Fruit fly (Drosophila melanogaster) whole organism, embryonic: ENCODE data around the gene Gprk2.

Experiments used
- Awh ChIP-seq: fragments of 200-800 bp; sonication (Bioruptor generic); IDR thresholded peaks from 2 replicates; pipeline ENCODE4, ENCODE4 v1.3.6; 2022; ENCODE audit warnings: missing biosample characterization, missing genetic modification characterization
- CG11247 ChIP-seq: fragments of 200-800 bp; sonication (Bioruptor generic); IDR thresholded peaks from 2 replicates; pipeline ENCODE4 v1.3.6; 2022; ENCODE audit warnings: missing biosample characterization, missing genetic modification characterization
- CG11398 ChIP-seq: fragments of 200-800 bp; sonication (Bioruptor generic); optimal IDR thresholded peaks from 2 replicates; lab custom pipeline; 2016; ENCODE audit warnings: missing biosample characterization, missing genetic modification characterization
- CG11723 ChIP-seq: fragments of 200-800 bp; sonication (Bioruptor generic); optimal IDR thresholded peaks from 2 replicates; lab custom pipeline; 2017; ENCODE audit warnings: missing biosample characterization, mild to moderate bottlenecking, missing genetic modification characterization
- CG12769 ChIP-seq: fragments of 200-800 bp; sonication (Bioruptor generic); optimal IDR thresholded peaks from 2 replicates; lab custom pipeline; 2019; ENCODE audit warnings: missing biosample characterization, mild to moderate bottlenecking, missing genetic modification characterization, moderate library complexity
- CG13894 ChIP-seq: fragments of 200-800 bp; sonication (Bioruptor generic); optimal IDR thresholded peaks from 3 replicates; lab custom pipeline; 2018; ENCODE audit warnings: missing biosample characterization, mild to moderate bottlenecking, missing genetic modification characterization, moderate library complexity
- CG14050 ChIP-seq: fragments of 200-800 bp; sonication (Bioruptor generic); IDR thresholded peaks from 3 replicates; pipeline ENCODE4 v1.3.6; 2022; ENCODE audit warnings: missing biosample characterization, missing genetic modification characterization
- CG14710 ChIP-seq: fragments of 200-800 bp; sonication (Bioruptor generic); optimal IDR thresholded peaks from 3 replicates; lab custom pipeline; 2019; ENCODE audit warnings: missing biosample characterization, mild to moderate bottlenecking, missing genetic modification characterization, moderate library complexity
- CG15269 ChIP-seq: fragments of 200-800 bp; sonication (Bioruptor generic); optimal IDR thresholded peaks from 2 replicates; lab custom pipeline; 2018; ENCODE audit warnings: missing biosample characterization, mild to moderate bottlenecking, missing genetic modification characterization, moderate library complexity
- CG18599 ChIP-seq: fragments of 200-800 bp; sonication (Bioruptor generic); optimal IDR thresholded peaks from 3 replicates; lab custom pipeline; 2017; ENCODE audit warnings: missing biosample characterization, missing genetic modification characterization, mild to moderate bottlenecking, moderate library complexity, missing genetic modification reagents
- CG2116 ChIP-seq: fragments of 200-800 bp; sonication (Bioruptor generic); optimal IDR thresholded peaks from 3 replicates; lab custom pipeline; 2018; ENCODE audit warnings: missing biosample characterization, mild to moderate bottlenecking, missing genetic modification characterization
- CG2875 ChIP-seq: fragments of 200-800 bp; sonication (Bioruptor generic); optimal IDR thresholded peaks from 2 replicates; lab custom pipeline; 2017; ENCODE audit warnings: missing biosample characterization, mild to moderate bottlenecking, missing genetic modification characterization, missing genetic modification reagents
- CG33557 ChIP-seq: fragments of 200-800 bp; sonication (Bioruptor generic); optimal IDR thresholded peaks from 2 replicates; lab custom pipeline; 2019; ENCODE audit warnings: missing biosample characterization, mild to moderate bottlenecking, missing genetic modification characterization, moderate library complexity
- CG3726 ChIP-seq: fragments of 200-800 bp; sonication (Bioruptor generic); IDR thresholded peaks from 3 replicates; pipeline ENCODE4, ENCODE4 v1.3.6; 2022; ENCODE audit warnings: missing biosample characterization, missing genetic modification characterization
- CG3847 ChIP-seq: fragments of 200-800 bp; sonication (Bioruptor generic); IDR thresholded peaks from 2 replicates; pipeline ENCODE4 v1.3.6; 2022; ENCODE audit warnings: missing biosample characterization, missing genetic modification characterization
- CG42726 ChIP-seq: fragments of 200-800 bp; sonication (Bioruptor generic); IDR thresholded peaks from 2 replicates; pipeline ENCODE4 v1.3.6; 2022; ENCODE audit warnings: missing biosample characterization, missing genetic modification characterization; ENCODE audit not compliant: partially characterized antibody
- CG4328 ChIP-seq: fragments of 200-800 bp; sonication (Bioruptor generic); optimal IDR thresholded peaks from 3 replicates; lab custom pipeline; 2017; ENCODE audit warnings: missing biosample characterization, missing genetic modification reagents, missing genetic modification characterization
- CG5180 ChIP-seq: fragments of 200-800 bp; sonication (Bioruptor generic); optimal IDR thresholded peaks from 3 replicates; lab custom pipeline; 2017; ENCODE audit warnings: missing biosample characterization, missing genetic modification characterization, mild to moderate bottlenecking, moderate library complexity, missing genetic modification reagents
- CG6854 ChIP-seq: fragments of 200-800 bp; sonication (Bioruptor generic); optimal IDR thresholded peaks from 3 replicates; lab custom pipeline; 2017; ENCODE audit warnings: missing biosample characterization, mild to moderate bottlenecking, missing genetic modification characterization
- CG7271 ChIP-seq: fragments of 200-800 bp; sonication (Bioruptor generic); optimal IDR thresholded peaks from 2 replicates; lab custom pipeline; 2018; ENCODE audit warnings: missing biosample characterization, mild to moderate bottlenecking, missing genetic modification characterization, moderate library complexity
- CG7372 ChIP-seq: fragments of 200-800 bp; sonication (Bioruptor generic); IDR thresholded peaks from 2 replicates; pipeline ENCODE4 v1.3.6; 2022; ENCODE audit warnings: missing biosample characterization, missing genetic modification characterization
- CG8359 ChIP-seq: fragments of 200-800 bp; sonication (Bioruptor generic); optimal IDR thresholded peaks from 2 replicates; lab custom pipeline; 2017; ENCODE audit warnings: missing biosample characterization, mild to moderate bottlenecking, missing genetic modification characterization, borderline replicate concordance
- CG9437 ChIP-seq: fragments of 200-800 bp; sonication (Bioruptor generic); optimal IDR thresholded peaks from 2 replicates; lab custom pipeline; 2018; ENCODE audit warnings: missing biosample characterization, mild to moderate bottlenecking, missing genetic modification characterization
- CG9932 ChIP-seq: fragments of 200-800 bp; sonication (Bioruptor generic); IDR thresholded peaks from 2 replicates; pipeline ENCODE4 v1.3.6; 2022; ENCODE audit warnings: missing biosample characterization, missing genetic modification characterization
- Fer2 ChIP-seq: fragments of 200-800 bp; sonication (Bioruptor generic); optimal IDR thresholded peaks from 2 replicates; lab custom pipeline; 2018; ENCODE audit warnings: missing biosample characterization, mild to moderate bottlenecking, missing genetic modification characterization, moderate library complexity
- Hr39 ChIP-seq: fragments of >200 bp; optimal IDR thresholded peaks from 2 replicates; lab custom pipeline; 2017
- Med ChIP-seq: fragments of 200-800 bp; sonication (Bioruptor generic); peaks from one replicate; lab custom pipeline; 2016; ENCODE audit warnings: missing biosample characterization, missing genetic modification characterization, mild to moderate bottlenecking, inconsistent platforms, moderate library complexity
- Mes4 ChIP-seq: fragments of 200-800 bp; sonication (Bioruptor generic); optimal IDR thresholded peaks from 2 replicates; lab custom pipeline; 2016; ENCODE audit warnings: missing biosample characterization, missing genetic modification characterization
- Mrtf ChIP-seq: fragments of 200-800 bp; sonication (Bioruptor generic); IDR thresholded peaks from 3 replicates; pipeline ENCODE4 v1.3.6; 2022; ENCODE audit warnings: missing biosample characterization, missing genetic modification characterization
- NC2β ChIP-seq: fragments of 200-800 bp; sonication (Bioruptor generic); optimal IDR thresholded peaks from 2 replicates; lab custom pipeline; 2016; ENCODE audit warnings: missing biosample characterization, missing genetic modification characterization
- NFAT ChIP-seq: fragments of 200-800 bp; sonication (Bioruptor generic); IDR thresholded peaks from 2 replicates; pipeline ENCODE4 v1.3.6; 2022; ENCODE audit warnings: missing biosample characterization, missing genetic modification characterization
- Nf-YC ChIP-seq: fragments of 200-800 bp; optimal IDR thresholded peaks from 3 replicates; lab custom pipeline; 2019; ENCODE audit warnings: missing biosample characterization, mild to moderate bottlenecking, missing genetic modification characterization, moderate library complexity
- Pdp1 ChIP-seq, 2 experiments: fragments of 200-800 bp; sonication (Bioruptor generic); optimal IDR thresholded peaks; 3 replicates each; lab custom pipeline; 2016; ENCODE audit warnings: missing biosample characterization in 2 of 2, missing genetic modification characterization in 2 of 2, mild to moderate bottlenecking in 1 of 2, moderate library complexity in 1 of 2
- Rfx ChIP-seq: fragments of 200-800 bp; sonication (Bioruptor generic); IDR thresholded peaks from 2 replicates; pipeline ENCODE4 v1.3.6; 2022; ENCODE audit warnings: missing biosample characterization, missing genetic modification characterization
- Sox100B ChIP-seq: fragments of 200-800 bp; sonication (Bioruptor generic); optimal IDR thresholded peaks from 3 replicates; lab custom pipeline; 2018; ENCODE audit warnings: missing biosample characterization, mild to moderate bottlenecking, missing genetic modification characterization
- amos ChIP-seq: fragments of 200-800 bp; sonication (Bioruptor generic); IDR thresholded peaks from 2 replicates; pipeline ENCODE4 v1.3.6; 2022; ENCODE audit warnings: missing biosample characterization, missing genetic modification characterization; ENCODE audit not compliant: partially characterized antibody
- cg ChIP-seq: fragments of 200-800 bp; sonication (Bioruptor generic); optimal IDR thresholded peaks from 3 replicates; lab custom pipeline; 2019; ENCODE audit warnings: missing biosample characterization, mild to moderate bottlenecking, missing genetic modification characterization, moderate library complexity
- chn ChIP-seq: fragments of 200-800 bp; sonication (Bioruptor generic); optimal IDR thresholded peaks from 2 replicates; lab custom pipeline; 2016; ENCODE audit warnings: missing biosample characterization, missing genetic modification characterization
- corto ChIP-seq: fragments of 200-800 bp; sonication (Bioruptor generic); optimal IDR thresholded peaks from 2 replicates; lab custom pipeline; 2016; ENCODE audit warnings: missing biosample characterization, mild to moderate bottlenecking, missing genetic modification characterization, moderate library complexity
- dpn ChIP-seq, 2 experiments: fragments of 200-800 bp; sonication (Bioruptor generic); optimal IDR thresholded peaks; 3 replicates each; lab custom pipeline; 2016; ENCODE audit warnings: missing biosample characterization in 2 of 2, missing genetic modification characterization in 2 of 2
- gsb ChIP-seq: fragments of 200-800 bp; sonication (Bioruptor generic); IDR thresholded peaks from 2 replicates; pipeline ENCODE4 v1.3.6; 2022; ENCODE audit warnings: missing biosample characterization, missing genetic modification characterization
- knrl ChIP-seq: fragments of 200-800 bp; sonication (Bioruptor generic); IDR thresholded peaks from 3 replicates; pipeline ENCODE4 v1.3.6; 2022; ENCODE audit warnings: missing biosample characterization, missing genetic modification characterization; ENCODE audit not compliant: partially characterized antibody
- lilli ChIP-seq: fragments of 200-800 bp; sonication (Bioruptor generic); optimal IDR thresholded peaks from 3 replicates; lab custom pipeline; 2016; ENCODE audit warnings: missing biosample characterization, missing genetic modification characterization
- nerfin-2 ChIP-seq: fragments of 200-800 bp; sonication (Bioruptor generic); IDR thresholded peaks from 2 replicates; pipeline ENCODE4 v1.3.6; 2022; ENCODE audit warnings: missing biosample characterization, missing genetic modification characterization; ENCODE audit not compliant: partially characterized antibody
- odd ChIP-seq: fragments of 200-800 bp; sonication (Bioruptor generic); optimal IDR thresholded peaks from 2 replicates; lab custom pipeline; 2017; ENCODE audit warnings: missing biosample characterization, mild to moderate bottlenecking, missing genetic modification characterization
- rib ChIP-seq: fragments of 200-800 bp; sonication (Bioruptor generic); IDR thresholded peaks from 2 replicates; pipeline ENCODE4 v1.3.6; 2022; ENCODE audit warnings: missing biosample characterization, missing genetic modification characterization
- sisA ChIP-seq: fragments of 200-800 bp; sonication (Bioruptor generic); IDR thresholded peaks from 2 replicates; pipeline ENCODE4 v1.3.6; 2022; ENCODE audit warnings: missing biosample characterization, missing genetic modification characterization
- sna ChIP-seq: fragments of 200-800 bp; sonication (Bioruptor generic); IDR thresholded peaks from 2 replicates; pipeline ENCODE4 v1.3.6; 2022; ENCODE audit warnings: missing biosample characterization, missing genetic modification characterization; ENCODE audit not compliant: partially characterized antibody
- ssp ChIP-seq: fragments of 200-800 bp; sonication (Bioruptor generic); IDR thresholded peaks from 2 replicates; pipeline ENCODE4 v1.3.6; 2022; ENCODE audit warnings: missing biosample characterization, missing genetic modification characterization
- vvl ChIP-seq: fragments of 200-800 bp; sonication (Bioruptor generic); IDR thresholded peaks from 2 replicates; pipeline ENCODE4 v1.3.6; 2022; ENCODE audit warnings: missing biosample characterization, missing genetic modification characterization
- zen ChIP-seq: fragments of 200-800 bp; sonication (Bioruptor generic); optimal IDR thresholded peaks from 3 replicates; lab custom pipeline; 2018; ENCODE audit warnings: missing biosample characterization, mild to moderate bottlenecking, missing genetic modification characterization, moderate library complexity

Gene Gprk2

DNA sequence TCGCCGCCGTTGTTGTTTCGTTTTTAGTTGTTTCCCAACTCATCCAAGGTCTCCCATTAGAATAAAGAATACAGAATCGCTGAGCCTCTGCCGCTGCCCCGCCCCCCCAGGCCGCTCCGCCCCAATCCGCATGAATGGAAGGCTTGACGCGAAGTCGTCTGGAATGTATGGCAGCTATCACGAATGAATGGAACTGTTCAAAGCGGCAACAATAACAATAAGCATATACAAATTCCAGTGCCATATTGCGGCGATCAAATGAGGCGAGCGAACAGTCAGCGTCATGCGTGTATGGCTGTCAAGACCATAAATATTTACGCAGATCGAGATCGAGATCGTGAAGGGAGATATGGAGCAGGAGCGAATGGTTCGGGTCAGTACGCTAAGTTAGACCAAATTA is 15.6 kb downstream of the Gprk2 start (continued):
- TF ChIP-seq odd (GFP tag; lab: Kevin White, UChicago) (no peak), rib (GFP tag; lab: Robert Waterston, UW) (0 out of 2 replicates have a peak, but pooled peaks have one; percentile 52), gsb (no peak), CG9437 (GFP tag; lab: Kevin White, UChicago) (no peak), dpn (GFP tag; optimal IDR thresholded peaks at IDR 0.05; lab: Kevin White, UChicago) (no peak), CG14050 (GFP tag; lab: Robert Waterston, UW) (no peak), CG11398 (no peak), Awh (GFP tag; lab: Robert Waterston, UW) (no peak), CG2116 (no peak), CG2875 (GFP tag; lab: Kevin White, UChicago) (no peak), nerfin-2 (GFP tag; lab: Robert Waterston, UW) (no peak), Mrtf (GFP tag; lab: Robert Waterston, UW) (no peak), knrl (GFP tag; lab: Robert Waterston, UW) (no peak), ssp (GFP tag; lab: Robert Waterston, UW) (no peak), sisA (GFP tag; lab: Robert Waterston, UW) (no peak), CG14710 (tag; lab: Kevin White, UChicago) (no peak), CG7372 (GFP tag; lab: Robert Waterston, UW) (no peak), NC2β (GFP tag; lab: Kevin White, UChicago) (no peak), Pdp1 (GFP tag; optimal IDR thresholded peaks at IDR 0.05; lab: Kevin White, UChicago) (peak in 1 of 2 experiments; percentile 9), Nf-YC (tag; lab: Kevin White, UChicago) (peak; percentile 4), CG3847 (GFP tag; lab: Robert Waterston, UW) (no peak), chn (GFP tag; lab: Kevin White, UChicago) (no peak), amos (GFP tag; lab: Robert Waterston, UW) (no peak), sna (no peak), vvl (GFP tag; lab: Robert Waterston, UW) (peak; percentile 45; the same call in 1 of the 2 replicates), CG11247 (GFP tag; lab: Robert Waterston, UW) (0 out of 2 replicates have a peak, but pooled peaks have one; percentile 20), CG12769 (tag; lab: Kevin White, UChicago) (peak; percentile 95), CG18599 (GFP tag; lab: Kevin White, UChicago) (peak; percentile 20), CG5180 (GFP tag; lab: Kevin White, UChicago) (no peak), CG6854 (GFP tag; lab: Kevin White, UChicago) (no peak), Sox100B (GFP tag; lab: Kevin White, UChicago) (no peak), CG33557 (GFP tag; lab: Kevin White, UChicago) (no peak), CG15269 (tag; lab: Kevin White, UChicago) (peak; percentile 24), CG3726 (GFP tag; lab: Robert Waterston, UW) (no peak), CG13894 (peak; percentile 46), cg (GFP tag; lab: Kevin White, UChicago) (no peak), NFAT (GFP tag; lab: Robert Waterston, UW) (peak; percentile 43), corto (GFP tag; lab: Kevin White, UChicago) (no peak), CG42726 (GFP tag; lab: Robert Waterston, UW) (no peak), CG9932 (peak; percentile 35), Fer2 (tag; lab: Kevin White, UChicago) (no peak), Med (GFP tag; lab: Kevin White, UChicago) (peak; percentile 75), CG8359 (GFP tag; lab: Kevin White, UChicago) (no peak), lilli (GFP tag; lab: Kevin White, UChicago) (no peak), CG4328 (no peak), Mes4 (GFP tag; lab: Kevin White, UChicago) (no peak), CG11723 (GFP tag; lab: Kevin White, UChicago) (no peak), Hr39 (lab: Kevin White, UChicago) (no peak), zen (tag; lab: Kevin White, UChicago) (no peak), Rfx (GFP tag; lab: Robert Waterston, UW) (peak; percentile 37; the same call in 1 of the 2 replicates), CG7271 (tag; lab: Kevin White, UChicago) (no peak)
